Worm (Caenorhabditis elegans): Measurements from ENCODE around the gene oig-5.

ce11 chrIV:14826151-14826757, 19.3 kb downstream of the oig-5 start:
- TF ChIP-seq pax-1 (tag; optimal IDR thresholded peaks at IDR 0.05) (no peak), ceh-19 (GFP tag; optimal IDR thresholded peaks at IDR 0.05) (no peak), pha-4 (tag; optimal IDR thresholded peaks at IDR 0.05) (no peak), dve-1 (tag; optimal IDR thresholded peaks at IDR 0.05) (no peak), hlh-30 (tag; optimal IDR thresholded peaks at IDR 0.05; ENCODE audit: insufficient read depth) (no peak), madf-2 (tag; optimal IDR thresholded peaks at IDR 0.05) (no peak), unc-55 (GFP tag; optimal IDR thresholded peaks at IDR 0.05) (no peak), hlh-8 (tag; optimal IDR thresholded peaks at IDR 0.05) (no peak), ceh-24 (tag; optimal IDR thresholded peaks at IDR 0.05) (no peak)
